Worm (Caenorhabditis elegans) whole organism, L3 larva: ENCODE measurements around the gene F09G8.7.

Experiments
- ZK546.5 ChIP-seq: sonication (generic microtip); optimal IDR thresholded peaks from 2 replicates; lab custom pipeline; 2017; ENCODE audit warnings: missing biosample characterization, missing genetic modification characterization
- aly-2 ChIP-seq: fragments of 150-350 bp; optimal IDR thresholded peaks from 2 replicates; lab custom pipeline; 2014; ENCODE audit warnings: missing biosample characterization, missing genetic modification characterization
- ceh-28 ChIP-seq: fragments of 150-350 bp; optimal IDR thresholded peaks from 2 replicates; lab custom pipeline; 2014; ENCODE audit warnings: missing biosample characterization, missing genetic modification reagents, missing genetic modification characterization
- ceh-82 ChIP-seq: fragments of 150-350 bp; optimal IDR thresholded peaks from 2 replicates; lab custom pipeline; 2014; ENCODE audit warnings: missing biosample characterization, missing genetic modification characterization
- ceh-9 ChIP-seq: sonication (generic microtip); optimal IDR thresholded peaks from 2 replicates; lab custom pipeline; 2018; ENCODE audit warnings: missing biosample characterization, missing genetic modification characterization
- elt-1 ChIP-seq: fragments of 150-350 bp; optimal IDR thresholded peaks from 2 replicates; lab custom pipeline; 2014; ENCODE audit warnings: missing biosample characterization, missing genetic modification characterization
- elt-2 ChIP-seq: sonication (generic microtip); optimal IDR thresholded peaks from 2 replicates; lab custom pipeline; 2016; ENCODE audit warnings: missing genetic modification reagents, mild to moderate bottlenecking, missing genetic modification characterization, missing compliant biosample characterization
- elt-3 ChIP-seq, 3 experiments: fragments of 150-350 bp in 1 of 3; sonication (generic microtip) in 2 of 3; optimal IDR thresholded peaks; 2 replicates in 2 of 3; 4 replicates in 1 of 3; lab custom pipeline; 2014 to 2017; ENCODE audit warnings: missing biosample characterization in 3 of 3, missing genetic modification characterization in 3 of 3
- eor-1 ChIP-seq, 2 experiments: fragments of 150-350 bp; optimal IDR thresholded peaks; 2 replicates each; lab custom pipeline; 2014 to 2018; ENCODE audit warnings: missing biosample characterization in 2 of 2, missing genetic modification characterization in 2 of 2
- hmg-11 ChIP-seq: sonication (generic microtip); optimal IDR thresholded peaks from 2 replicates; lab custom pipeline; 2016; ENCODE audit warnings: missing genetic modification characterization, missing compliant biosample characterization
- jun-1 ChIP-seq: fragments of 150-350 bp; optimal IDR thresholded peaks from 2 replicates; lab custom pipeline; 2014; ENCODE audit warnings: missing biosample characterization, missing genetic modification reagents, missing genetic modification characterization
- lin-15B ChIP-seq: fragments of 150-350 bp; optimal IDR thresholded peaks from 2 replicates; lab custom pipeline; 2014; ENCODE audit warnings: missing biosample characterization, missing genetic modification characterization
- lin-39 ChIP-seq: fragments of 150-350 bp; optimal IDR thresholded peaks from 2 replicates; lab custom pipeline; 2018; ENCODE audit warnings: missing biosample characterization, missing genetic modification reagents, missing genetic modification characterization
- lsy-12 ChIP-seq: sonication (generic microtip); optimal IDR thresholded peaks from 2 replicates; lab custom pipeline; 2016; ENCODE audit warnings: mild to moderate bottlenecking, missing genetic modification characterization, missing compliant biosample characterization
- mml-1 ChIP-seq: fragments of 150-350 bp; sonication (generic microtip); optimal IDR thresholded peaks from 3 replicates; lab custom pipeline; 2014; ENCODE audit warnings: missing biosample characterization, missing genetic modification characterization
- nfya-1 ChIP-seq: sonication (generic microtip); optimal IDR thresholded peaks from 2 replicates; lab custom pipeline; 2017; ENCODE audit warnings: missing genetic modification characterization, mild to moderate bottlenecking, missing compliant biosample characterization, antibody characterized with exemption, moderate library complexity; ENCODE audit not compliant: insufficient read depth
- nhr-12 ChIP-seq: fragments of 150-350 bp; optimal IDR thresholded peaks from 2 replicates; lab custom pipeline; 2014; ENCODE audit warnings: missing biosample characterization, missing genetic modification characterization
- nhr-23 ChIP-seq: fragments of 150-350 bp; optimal IDR thresholded peaks from 2 replicates; lab custom pipeline; 2014; ENCODE audit warnings: missing biosample characterization, missing genetic modification reagents, missing genetic modification characterization
- nhr-237 ChIP-seq: fragments of 150-350 bp; optimal IDR thresholded peaks from 2 replicates; lab custom pipeline; 2014; ENCODE audit warnings: missing biosample characterization, missing genetic modification characterization
- nhr-25 ChIP-seq: sonication (generic microtip); optimal IDR thresholded peaks from 2 replicates; lab custom pipeline; 2017; ENCODE audit warnings: missing biosample characterization, missing genetic modification characterization
- nhr-28 ChIP-seq: fragments of 150-350 bp; optimal IDR thresholded peaks from 2 replicates; lab custom pipeline; 2014; ENCODE audit warnings: missing biosample characterization, missing genetic modification characterization
- nhr-43 ChIP-seq: sonication (generic microtip); optimal IDR thresholded peaks from 2 replicates; lab custom pipeline; 2016; ENCODE audit warnings: mild to moderate bottlenecking, missing genetic modification characterization, missing compliant biosample characterization; ENCODE audit not compliant: poor library complexity, severe bottlenecking
- nhr-67 ChIP-seq: fragments of 150-350 bp; optimal IDR thresholded peaks from 2 replicates; lab custom pipeline; 2014; ENCODE audit warnings: missing biosample characterization, missing genetic modification characterization
- nhr-76 ChIP-seq: fragments of 150-350 bp; sonication (generic microtip); optimal IDR thresholded peaks from 5 replicates; lab custom pipeline; 2014; ENCODE audit warnings: missing biosample characterization, missing genetic modification characterization
- nhr-77 ChIP-seq: fragments of 150-350 bp; optimal IDR thresholded peaks from 2 replicates; lab custom pipeline; 2014; ENCODE audit warnings: missing biosample characterization, missing genetic modification characterization
- pha-4 ChIP-seq: fragments of 150-350 bp; optimal IDR thresholded peaks from 2 replicates; lab custom pipeline; 2014; ENCODE audit warnings: missing biosample characterization, missing genetic modification reagents, missing genetic modification characterization
- sea-2 ChIP-seq: fragments of 150-350 bp; sonication (generic microtip); optimal IDR thresholded peaks from 4 replicates; lab custom pipeline; 2014; ENCODE audit warnings: missing biosample characterization, missing genetic modification reagents, missing genetic modification characterization
- unc-39 ChIP-seq: sonication (generic microtip); optimal IDR thresholded peaks from 4 replicates; lab custom pipeline; 2017; ENCODE audit warnings: missing biosample characterization, missing genetic modification characterization
- unc-62 ChIP-seq: fragments of 150-350 bp; sonication (generic microtip); optimal IDR thresholded peaks from 4 replicates; lab custom pipeline; 2014; ENCODE audit warnings: missing biosample characterization, missing genetic modification reagents, missing genetic modification characterization
- zag-1 ChIP-seq: fragments of 150-350 bp; optimal IDR thresholded peaks from 2 replicates; lab custom pipeline; 2014; ENCODE audit warnings: missing biosample characterization, missing genetic modification characterization
- ztf-11 ChIP-seq: fragments of 150-350 bp; optimal IDR thresholded peaks from 2 replicates; lab custom pipeline; 2014; ENCODE audit warnings: missing biosample characterization, missing genetic modification characterization
- ztf-4 ChIP-seq: fragments of 150-350 bp; optimal IDR thresholded peaks from 2 replicates; lab custom pipeline; 2014; ENCODE audit warnings: missing biosample characterization, missing genetic modification characterization

The F09G8.7 gene

DNA sequence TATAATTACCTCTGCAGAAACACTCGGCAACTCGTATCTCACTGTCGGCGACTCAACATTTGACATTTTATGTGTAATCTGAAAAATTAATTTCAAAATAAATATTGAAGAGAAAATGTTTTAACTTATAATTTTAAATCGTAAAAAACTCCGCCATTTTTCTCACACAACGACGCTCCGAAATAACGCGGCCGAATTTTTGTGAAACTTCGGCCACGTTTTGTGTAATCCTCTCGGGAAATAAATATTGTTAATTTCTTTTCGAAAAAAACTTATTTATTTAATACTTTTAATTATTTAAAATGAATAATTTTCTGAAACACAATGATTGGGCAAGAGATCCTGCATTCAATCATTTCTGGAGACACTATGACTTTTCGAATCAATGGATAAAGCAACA is 39.2 kb upstream of the F09G8.7 start, which contains the start of the genes F10E9.7 and F10E9.5 (continued):
- TF ChIP-seq nhr-12 (tag; lab: Kevin White, UChicago) (no peak), nhr-77 (tag; lab: Kevin White, UChicago) (no peak), elt-3 (tag; optimal IDR thresholded peaks at IDR 0.05; lab: Kevin White, UChicago) (no peak), lin-15B (tag; lab: Kevin White, UChicago) (peak; percentile 97), elt-2 (peak; percentile 53), nfya-1 (tag; lab: Kevin White, UChicago) (peak; percentile 89), unc-39 (tag; lab: Kevin White, UChicago) (no peak), nhr-67 (tag; lab: Kevin White, UChicago) (peak; percentile 60), nhr-237 (tag; lab: Kevin White, UChicago) (no peak), sea-2 (no peak), lsy-12 (tag; lab: Kevin White, UChicago) (peak; percentile 89), nhr-25 (tag; lab: Kevin White, UChicago) (peak; percentile 57), hmg-11 (tag; lab: Kevin White, UChicago) (peak; percentile 71), lin-39 (tag; lab: Kevin White, UChicago) (peak; percentile 62), pha-4 (tag; lab: Kevin White, UChicago) (peak; percentile 96), elt-1 (tag; lab: Kevin White, UChicago) (peak; percentile 17)

DNA sequence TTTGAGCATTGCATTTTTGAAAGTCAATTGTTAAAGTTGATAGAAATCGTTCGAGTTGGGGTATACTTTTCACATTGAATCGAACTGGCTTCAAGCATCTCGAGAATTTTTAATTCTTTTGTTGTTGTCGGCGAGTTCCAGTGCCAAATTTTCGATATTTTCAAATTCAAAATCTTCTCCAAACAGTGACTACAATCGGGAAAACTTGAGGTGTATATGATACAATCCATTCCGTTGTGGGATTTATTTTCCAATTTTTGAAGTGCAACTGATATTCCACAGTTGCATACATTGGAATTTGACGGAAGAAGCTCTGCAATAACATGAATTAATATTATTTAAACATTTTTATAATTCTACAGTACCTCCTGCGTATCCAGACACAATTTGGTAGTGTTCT is 37.7 kb upstream of the F09G8.7 start:
- TF ChIP-seq aly-2 (tag; lab: Kevin White, UChicago), result no peak
- no peak for TF ChIP-seq unc-62 (GFP tag; lab: Kevin White, UChicago)
- TF ChIP-seq ceh-28 (tag; lab: Kevin White, UChicago), result no peak
- TF ChIP-seq zag-1 (tag; lab: Kevin White, UChicago), result no peak
- no peak for TF ChIP-seq ztf-4 (tag; lab: Kevin White, UChicago)
- no peak for TF ChIP-seq nhr-28 (tag; lab: Kevin White, UChicago)
- no peak for TF ChIP-seq mml-1 (tag; lab: Kevin White, UChicago)
- no peak for TF ChIP-seq nhr-76 (tag; lab: Kevin White, UChicago)
- no peak for TF ChIP-seq eor-1 (tag; optimal IDR thresholded peaks at IDR 0.05; lab: Kevin White, UChicago)
- no peak for TF ChIP-seq ztf-11 (tag; lab: Kevin White, UChicago)
- TF ChIP-seq, all 47 proteins: peak for 0

DNA sequence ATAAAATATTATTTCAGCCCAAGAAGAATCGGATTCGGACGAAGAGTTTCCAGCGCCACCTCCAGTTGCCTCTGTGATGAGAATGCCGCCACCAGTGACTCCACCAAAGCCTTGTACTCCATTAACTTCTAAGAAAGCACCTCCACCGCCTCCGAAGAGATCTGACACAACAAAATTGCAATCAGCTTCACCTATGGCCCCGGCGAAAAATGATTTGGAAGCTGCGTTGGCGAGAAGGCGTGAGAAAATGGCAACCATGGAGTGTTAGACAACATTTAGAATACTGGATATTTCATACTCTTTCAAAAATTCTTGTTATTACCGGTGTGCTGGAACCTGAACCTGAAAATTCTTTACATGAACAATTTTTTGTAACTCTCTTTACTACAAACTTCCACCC is 37.1 kb upstream of the F09G8.7 start:
- TF ChIP-seq eor-1 (tag; optimal IDR thresholded peaks at IDR 0.05; lab: Kevin White, UChicago) (no peak), ztf-11 (tag; lab: Kevin White, UChicago) (no peak), jun-1 (tag; lab: Kevin White, UChicago) (no peak), lsy-12 (tag; lab: Kevin White, UChicago) (no peak), ceh-28 (tag; lab: Kevin White, UChicago) (no peak), hmg-11 (tag; lab: Kevin White, UChicago) (no peak), elt-1 (tag; lab: Kevin White, UChicago) (no peak)

DNA sequence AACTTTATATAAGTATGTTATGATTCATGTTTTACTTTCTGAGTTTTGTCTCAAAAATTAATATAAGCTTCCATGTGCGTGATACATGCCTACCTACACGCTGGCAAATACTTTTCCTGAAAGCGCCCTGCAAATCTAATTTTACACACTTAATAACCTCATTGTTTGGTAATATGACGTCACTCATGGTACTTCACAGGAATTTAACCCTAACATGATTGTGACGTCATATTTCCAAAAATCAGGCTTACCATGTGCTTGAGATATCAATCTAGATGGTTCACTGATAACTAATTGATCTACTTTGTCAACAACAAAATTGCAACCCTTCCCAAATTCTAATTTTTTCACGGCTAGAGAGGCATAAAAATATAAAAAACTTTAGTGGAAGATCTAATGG is 35.3 kb upstream of the F09G8.7 start:
- no peak for TF ChIP-seq hmg-11 (tag; lab: Kevin White, UChicago)
- no peak for TF ChIP-seq ceh-82 (tag; lab: Kevin White, UChicago)
- TF ChIP-seq nhr-43 (tag; lab: Kevin White, UChicago), result no peak
- no peak for TF ChIP-seq ZK546.5 (tag; lab: Kevin White, UChicago)
- TF ChIP-seq ceh-9 (tag; lab: Kevin White, UChicago), result no peak
- no peak for TF ChIP-seq eor-1 (tag; optimal IDR thresholded peaks at IDR 0.05; lab: Kevin White, UChicago)
- TF ChIP-seq nhr-67 (tag; lab: Kevin White, UChicago), result no peak
- no peak for TF ChIP-seq jun-1 (tag; lab: Kevin White, UChicago)
- TF ChIP-seq nhr-23 (tag; lab: Kevin White, UChicago), result no peak
- TF ChIP-seq lin-39 (tag; lab: Kevin White, UChicago), result no peak
- no peak for TF ChIP-seq unc-39 (tag; lab: Kevin White, UChicago)
- TF ChIP-seq nhr-25 (tag; lab: Kevin White, UChicago), result no peak
- TF ChIP-seq elt-1 (tag; lab: Kevin White, UChicago), result no peak
- TF ChIP-seq nhr-76 (tag; lab: Kevin White, UChicago), result no peak
